Fruit fly (Drosophila melanogaster): ENCODE measurements around the gene twy.

The twy gene

dm6 chr3L:11795440-11795983, 2.4 kb upstream of the twy start, which contains the start of gene Klp68D (continued):
- TF ChIP-seq Vsx1 (GFP tag; optimal IDR thresholded peaks at IDR 0.05) (no peak), CG10267 (tag; optimal IDR thresholded peaks at IDR 0.05) (no peak), Sin3A (optimal IDR thresholded peaks at IDR 0.05) (peak; percentile 24), CG11696 (GFP tag; IDR thresholded peaks at IDR 0.05) (no peak), unc-4 (GFP tag; IDR thresholded peaks at IDR 0.05; ENCODE audit: partially characterized antibody) (no peak), ash1 (GFP tag; optimal IDR thresholded peaks at IDR 0.05) (no peak), CG18764 (GFP tag; optimal IDR thresholded peaks at IDR 0.05) (no peak), CG1529 (GFP tag; optimal IDR thresholded peaks at IDR 0.05) (no peak), CG17612 (GFP tag; IDR thresholded peaks at IDR 0.05) (no peak), CG17568 (GFP tag; optimal IDR thresholded peaks at IDR 0.05) (no peak), D19A (tag; optimal IDR thresholded peaks at IDR 0.05) (no peak), CG12104 (GFP tag; optimal IDR thresholded peaks at IDR 0.05) (no peak), CG10543 (GFP tag; optimal IDR thresholded peaks at IDR 0.05) (no peak), CG2129 (GFP tag; IDR thresholded peaks at IDR 0.05; ENCODE audit: partially characterized antibody) (no peak), ERR (GFP tag; optimal IDR thresholded peaks at IDR 0.05) (no peak), CG13287 (GFP tag; IDR thresholded peaks at IDR 0.05; ENCODE audit: partially characterized antibody) (peak; percentile 53), YL-1 (GFP tag; optimal IDR thresholded peaks at IDR 0.05) (peak; percentile 45), bbx (GFP tag; IDR thresholded peaks at IDR 0.05; ENCODE audit: partially characterized antibody) (0 out of 2 replicates have a peak, but pooled peaks have one; percentile 13), stwl (tag; optimal IDR thresholded peaks at IDR 0.05) (peak; percentile 78), CG3281 (GFP tag; optimal IDR thresholded peaks at IDR 0.05) (no peak), Ets97D (GFP tag; optimal IDR thresholded peaks at IDR 0.05) (peak; percentile 25), inv (GFP tag; IDR thresholded peaks at IDR 0.05; ENCODE audit: partially characterized antibody) (0 out of 2 replicates have a peak, but pooled peaks have one; percentile 16), chm (GFP tag; IDR thresholded peaks at IDR 0.05) (no peak), CG2116 (GFP tag; optimal IDR thresholded peaks at IDR 0.05) (peak; percentile 28), CG11504 (tag; optimal IDR thresholded peaks at IDR 0.05) (peak; percentile 26), HmgZ (tag; optimal IDR thresholded peaks at IDR 0.05) (no peak), eve (GFP tag; optimal IDR thresholded peaks at IDR 0.05) (no peak), CG18011 (GFP tag; optimal IDR thresholded peaks at IDR 0.05) (no peak), CG7786 (GFP tag; optimal IDR thresholded peaks at IDR 0.05) (no peak), CG6854 (GFP tag; optimal IDR thresholded peaks at IDR 0.05) (no peak), CG1233 (GFP tag; optimal IDR thresholded peaks at IDR 0.05) (no peak), al (GFP tag; IDR thresholded peaks at IDR 0.05) (no peak), CG9797 (GFP tag; optimal IDR thresholded peaks at IDR 0.05) (peak; percentile 89), CG8388 (GFP tag; optimal IDR thresholded peaks at IDR 0.05) (no peak), CG12659 (GFP tag; optimal IDR thresholded peaks at IDR 0.05) (no peak), dati (GFP tag; IDR thresholded peaks at IDR 0.05) (no peak), CG17186 (GFP tag; optimal IDR thresholded peaks at IDR 0.05) (peak; percentile 6), crp (GFP tag; optimal IDR thresholded peaks at IDR 0.05) (peak in 1 of 2 experiments; percentile 59), phol (tag; optimal IDR thresholded peaks at IDR 0.05) (peak; percentile 24), ewg (GFP tag; optimal IDR thresholded peaks at IDR 0.05) (no peak), CG34224 (GFP tag; IDR thresholded peaks at IDR 0.05; ENCODE audit: partially characterized antibody) (0 out of 3 replicates have a peak, but pooled peaks have one; percentile 23), CG7839 (tag; optimal IDR thresholded peaks at IDR 0.05) (no peak), Opbp (GFP tag; IDR thresholded peaks at IDR 0.05; ENCODE audit: partially characterized antibody) (peak; percentile 23; the same call in 1 of the 3 replicates), ftz-f1 (GFP tag; optimal IDR thresholded peaks at IDR 0.05) (peak; percentile 72), H15 (GFP tag; IDR thresholded peaks at IDR 0.05) (no peak), tll (GFP tag; optimal IDR thresholded peaks at IDR 0.05) (no peak), Abd-B (GFP tag; optimal IDR thresholded peaks at IDR 0.05) (no peak), MBD-R2 (GFP tag; IDR thresholded peaks at IDR 0.05) (peak; percentile 65), MESR4 (GFP tag; optimal IDR thresholded peaks at IDR 0.05) (peak; percentile 67)
